Fruit fly (Drosophila melanogaster): ENCODE data around the gene CG31178.

dm6 chr3R:21888696-21889602 is 15.4 kb downstream of the CG31178 start, which contains the start of gene CG43844:
- TF ChIP-seq psq (optimal IDR thresholded peaks at IDR 0.05) (no peak), ttk (optimal IDR thresholded peaks at IDR 0.05) (no peak), Myc (optimal IDR thresholded peaks at IDR 0.05) (no peak), insv (optimal IDR thresholded peaks at IDR 0.05) (no peak), Sin3A (optimal IDR thresholded peaks at IDR 0.05) (no peak)

Data from Kc167 (cell line).